Worm (Caenorhabditis elegans): Measurements from ENCODE around the gene Y25C1A.13.
A peak's percentile ranks its signal among the peaks of the same experiment; 100 is the strongest.

Gene Y25C1A.13

ce11 chrII:3117471-3117870, 6.4 kb upstream of the Y25C1A.13 start, which contains the start of gene T10D4.7:
Gene T10D4.7 (plus strand): TSS chrII:3117771.
- TF ChIP-seq mab-5 (tag; optimal IDR thresholded peaks at IDR 0.05) (no peak), unc-62 (GFP tag; optimal IDR thresholded peaks at IDR 0.05) (no peak), mbf-1 (tag; optimal IDR thresholded peaks at IDR 0.05) (no peak), dmd-4 (tag; optimal IDR thresholded peaks at IDR 0.05) (no peak), lin-39 (tag; optimal IDR thresholded peaks at IDR 0.05) (no peak), nhr-129 (tag; optimal IDR thresholded peaks at IDR 0.05) (no peak), lsy-2 (tag; optimal IDR thresholded peaks at IDR 0.05) (no peak), nhr-237 (tag; optimal IDR thresholded peaks at IDR 0.05) (no peak), nhr-23 (tag; optimal IDR thresholded peaks at IDR 0.05) (no peak), fos-1 (tag; optimal IDR thresholded peaks at IDR 0.05) (no peak)

- TF ChIP-seq dmd-4 (tag; optimal IDR thresholded peaks at IDR 0.05) (no peak), C34F6.9 (tag; optimal IDR thresholded peaks at IDR 0.05) (no peak), lin-39 (tag; optimal IDR thresholded peaks at IDR 0.05) (no peak), nhr-23 (tag; optimal IDR thresholded peaks at IDR 0.05) (no peak), aly-2 (tag; optimal IDR thresholded peaks at IDR 0.05) (no peak), gmeb-1 (tag; optimal IDR thresholded peaks at IDR 0.05) (no peak), sem-4 (tag; optimal IDR thresholded peaks at IDR 0.05) (no peak), F13H6.1 (tag; optimal IDR thresholded peaks at IDR 0.05) (no peak), zag-1 (tag; optimal IDR thresholded peaks at IDR 0.05) (no peak), egl-27 (tag; optimal IDR thresholded peaks at IDR 0.05) (no peak), lin-13 (GFP tag; optimal IDR thresholded peaks at IDR 0.05) (no peak), nhr-6 (tag; optimal IDR thresholded peaks at IDR 0.05) (no peak), blmp-1 (tag; optimal IDR thresholded peaks at IDR 0.05; ENCODE audit: insufficient read depth) (no peak), mbf-1 (tag; optimal IDR thresholded peaks at IDR 0.05) (no peak), lin-11 (tag; optimal IDR thresholded peaks at IDR 0.05) (no peak)
Measured at ce11 chrII:3113934-3114333, 2.9 kb upstream of the Y25C1A.13 start, which contains the start of gene clec-123. Gene clec-123 (plus strand): TSS chrII:3114234.

- TF ChIP-seq nhr-21 (tag; optimal IDR thresholded peaks at IDR 0.05) (no peak), snpc-4 (tag; optimal IDR thresholded peaks at IDR 0.05) (peak; percentile 45)
Measured at ce11 chrII:3113289-3113688, 2.2 kb upstream of the Y25C1A.13 start.

- no peak for TF ChIP-seq ceh-82 (tag; optimal IDR thresholded peaks at IDR 0.05)
- TF ChIP-seq nhr-10 (tag; optimal IDR thresholded peaks at IDR 0.05) = no peak
- no peak for TF ChIP-seq C34F6.9 (tag; optimal IDR thresholded peaks at IDR 0.05)
- TF ChIP-seq nhr-21 (tag; optimal IDR thresholded peaks at IDR 0.05) = no peak
- TF ChIP-seq lin-39 (tag; optimal IDR thresholded peaks at IDR 0.05) = no peak
- TF ChIP-seq gmeb-1 (tag; optimal IDR thresholded peaks at IDR 0.05) = no peak
- TF ChIP-seq nhr-23 (tag; optimal IDR thresholded peaks at IDR 0.05) = no peak
- no peak for TF ChIP-seq sma-3 (GFP tag; optimal IDR thresholded peaks at IDR 0.05)
- no peak for TF ChIP-seq alr-1 (tag; optimal IDR thresholded peaks at IDR 0.05)
- no peak for TF ChIP-seq Y55F3AM.14 (GFP tag; optimal IDR thresholded peaks at IDR 0.05)
- no peak for TF ChIP-seq skn-1 (tag; optimal IDR thresholded peaks at IDR 0.05)
- no peak for TF ChIP-seq ztf-11 (tag; optimal IDR thresholded peaks at IDR 0.05)
- TF ChIP-seq peb-1 (tag; optimal IDR thresholded peaks at IDR 0.05) = no peak
- TF ChIP-seq egl-27 (tag; optimal IDR thresholded peaks at IDR 0.05) = no peak
- TF ChIP-seq elt-1 (tag; optimal IDR thresholded peaks at IDR 0.05) = no peak
- TF ChIP-seq lin-13 (GFP tag; optimal IDR thresholded peaks at IDR 0.05) = no peak
- TF ChIP-seq mab-5 (tag; optimal IDR thresholded peaks at IDR 0.05) = no peak
- TF ChIP-seq zag-1 (tag; optimal IDR thresholded peaks at IDR 0.05) = no peak
- no peak for TF ChIP-seq nhr-11 (tag; optimal IDR thresholded peaks at IDR 0.05)
- TF ChIP-seq unc-62 (GFP tag; optimal IDR thresholded peaks at IDR 0.05) = no peak
Measured at ce11 chrII:3112313-3112712, 1.3 kb upstream of the Y25C1A.13 start, which contains the start of gene Y25C1A.2. Gene Y25C1A.2 (plus strand): TSS chrII:3112613.

- TF ChIP-seq fos-1 (tag; optimal IDR thresholded peaks at IDR 0.05) (no peak), skn-1 (tag; optimal IDR thresholded peaks at IDR 0.05) (no peak), nhr-25 (tag; optimal IDR thresholded peaks at IDR 0.05) (no peak), sma-3 (GFP tag; optimal IDR thresholded peaks at IDR 0.05) (no peak), nhr-11 (tag; optimal IDR thresholded peaks at IDR 0.05) (no peak), gmeb-1 (tag; optimal IDR thresholded peaks at IDR 0.05) (no peak), nhr-21 (tag; optimal IDR thresholded peaks at IDR 0.05) (no peak)
Measured at ce11 chrII:3110099-3110498, 948 bp downstream of the Y25C1A.13 start.

Measured in whole organism, L2 larva.